Worm (Caenorhabditis elegans) whole organism, late embryonic: Measurements from ENCODE around the gene nhr-157.

Experiments
- C08G9.2 ChIP-seq: sonication (generic microtip); optimal IDR thresholded peaks from 2 replicates; lab custom pipeline; 2016; ENCODE audit warnings: mild to moderate bottlenecking, missing genetic modification characterization, moderate library complexity, missing compliant biosample characterization
- C38D4.7 ChIP-seq: fragments of 200-800 bp; sonication (Bioruptor generic); optimal IDR thresholded peaks from 2 replicates; lab custom pipeline; 2018; ENCODE audit warnings: mild to moderate bottlenecking, missing genetic modification characterization, moderate library complexity, missing compliant biosample characterization
- T23F11.4 ChIP-seq: fragments of 200-800 bp; sonication (Bioruptor generic); optimal IDR thresholded peaks from 2 replicates; lab custom pipeline; 2018; ENCODE audit warnings: mild to moderate bottlenecking, missing genetic modification characterization, missing compliant biosample characterization
- Y22D7AL.16 ChIP-seq: sonication (generic microtip); optimal IDR thresholded peaks from 2 replicates; lab custom pipeline; 2016; ENCODE audit warnings: missing genetic modification characterization, missing compliant biosample characterization
- ceh-14 ChIP-seq: sonication (generic microtip); optimal IDR thresholded peaks from 2 replicates; lab custom pipeline; 2016; ENCODE audit warnings: missing genotype, missing genetic modification characterization, missing compliant biosample characterization
- ceh-19 ChIP-seq: fragments of 200-800 bp; sonication (Bioruptor generic); optimal IDR thresholded peaks from 2 replicates; lab custom pipeline; 2018; ENCODE audit warnings: mild to moderate bottlenecking, missing genetic modification characterization, missing compliant biosample characterization
- ceh-2 ChIP-seq: sonication (generic microtip); optimal IDR thresholded peaks from 2 replicates; lab custom pipeline; 2016; ENCODE audit warnings: missing genotype, missing genetic modification characterization, missing compliant biosample characterization
- ceh-45 ChIP-seq: fragments of 200-800 bp; sonication (Bioruptor generic); IDR thresholded peaks from 2 replicates; pipeline ENCODE4 v1.3.6; 2022; ENCODE audit warnings: missing genetic modification reagents, missing genetic modification characterization, missing compliant biosample characterization
- ceh-48 ChIP-seq: sonication (generic microtip); optimal IDR thresholded peaks from 2 replicates; lab custom pipeline; 2016; ENCODE audit warnings: missing genetic modification characterization, inconsistent platforms, missing compliant biosample characterization
- dmd-4 ChIP-seq: sonication (generic microtip); optimal IDR thresholded peaks from 2 replicates; lab custom pipeline; 2016; ENCODE audit warnings: borderline replicate concordance, missing genetic modification characterization, missing compliant biosample characterization
- elt-2 ChIP-seq: sonication (generic microtip); optimal IDR thresholded peaks from 2 replicates; lab custom pipeline; 2016; ENCODE audit warnings: missing genetic modification reagents, missing genetic modification characterization, missing compliant biosample characterization
- ets-4 ChIP-seq: sonication (generic microtip); optimal IDR thresholded peaks from 2 replicates; lab custom pipeline; 2016; ENCODE audit warnings: missing genetic modification characterization, missing compliant biosample characterization
- eyg-1 ChIP-seq: sonication (generic microtip); optimal IDR thresholded peaks from 2 replicates; lab custom pipeline; 2016; ENCODE audit warnings: missing genotype, missing genetic modification characterization, missing compliant biosample characterization
- fkh-10 ChIP-seq: fragments of 150-350 bp; optimal IDR thresholded peaks from 2 replicates; lab custom pipeline; 2014; ENCODE audit warnings: missing biosample characterization, missing genetic modification reagents, missing genetic modification characterization
- fkh-6 ChIP-seq: sonication (generic microtip); optimal IDR thresholded peaks from 2 replicates; lab custom pipeline; 2016; ENCODE audit warnings: missing genetic modification characterization, missing compliant biosample characterization
- hlh-30 ChIP-seq: sonication (generic microtip); optimal IDR thresholded peaks from 2 replicates; lab custom pipeline; 2017; ENCODE audit warnings: antibody characterized with exemption, missing genetic modification characterization, missing compliant biosample characterization; ENCODE audit not compliant: insufficient read depth
- hlh-6 ChIP-seq: sonication (generic microtip); optimal IDR thresholded peaks from 2 replicates; lab custom pipeline; 2016; ENCODE audit warnings: missing genotype, missing genetic modification characterization, missing compliant biosample characterization
- madf-2 ChIP-seq: sonication (generic microtip); optimal IDR thresholded peaks from 2 replicates; lab custom pipeline; 2017; ENCODE audit warnings: missing genetic modification characterization, missing compliant biosample characterization
- mec-3 ChIP-seq: sonication (generic microtip); optimal IDR thresholded peaks from 2 replicates; lab custom pipeline; 2016; ENCODE audit warnings: borderline replicate concordance, missing genetic modification characterization, missing compliant biosample characterization
- nfya-1 ChIP-seq: sonication (generic microtip); optimal IDR thresholded peaks from 2 replicates; lab custom pipeline; 2017; ENCODE audit warnings: missing genetic modification characterization, mild to moderate bottlenecking, missing compliant biosample characterization, antibody characterized with exemption, moderate library complexity
- nhr-11 ChIP-seq: fragments of 150-350 bp; optimal IDR thresholded peaks from 2 replicates; lab custom pipeline; 2014; ENCODE audit warnings: missing biosample characterization, missing genetic modification characterization
- nhr-232 ChIP-seq: sonication (generic microtip); optimal IDR thresholded peaks from 2 replicates; lab custom pipeline; 2016; ENCODE audit warnings: missing genetic modification characterization, missing compliant biosample characterization
- odd-2 ChIP-seq: sonication (generic microtip); optimal IDR thresholded peaks from 2 replicates; lab custom pipeline; 2017; ENCODE audit warnings: antibody characterized with exemption, mild to moderate bottlenecking, missing genetic modification characterization, missing compliant biosample characterization
- pag-3 ChIP-seq: sonication (generic microtip); optimal IDR thresholded peaks from 2 replicates; lab custom pipeline; 2016; ENCODE audit warnings: missing compliant biosample characterization, missing genetic modification characterization, borderline replicate concordance
- pat-9 ChIP-seq: fragments of 200-800 bp; sonication (Bioruptor generic); optimal IDR thresholded peaks from 2 replicates; lab custom pipeline; 2018; ENCODE audit warnings: mild to moderate bottlenecking, missing genetic modification characterization, moderate library complexity, missing compliant biosample characterization
- pax-1 ChIP-seq: fragments of 150-350 bp; optimal IDR thresholded peaks from 2 replicates; lab custom pipeline; 2014; ENCODE audit warnings: missing biosample characterization, missing genetic modification characterization
- pha-4 ChIP-seq: fragments of 150-350 bp; optimal IDR thresholded peaks from 2 replicates; lab custom pipeline; 2018; ENCODE audit warnings: missing biosample characterization, missing genetic modification reagents, missing genetic modification characterization
- pqm-1 ChIP-seq: sonication (generic microtip); optimal IDR thresholded peaks from 2 replicates; lab custom pipeline; 2016; ENCODE audit warnings: missing genetic modification characterization, missing compliant biosample characterization
- ref-2 ChIP-seq: sonication (generic microtip); optimal IDR thresholded peaks from 2 replicates; lab custom pipeline; 2016; ENCODE audit warnings: missing genetic modification characterization, missing compliant biosample characterization
- sdc-2 ChIP-seq: sonication (generic microtip); optimal IDR thresholded peaks from 2 replicates; lab custom pipeline; 2016; ENCODE audit warnings: missing genotype, missing genetic modification characterization, missing compliant biosample characterization
- sox-2 ChIP-seq: fragments of 200-800 bp; sonication (Bioruptor generic); IDR thresholded peaks from 2 replicates; pipeline ENCODE4 v1.3.6; 2022; ENCODE audit warnings: missing genetic modification reagents, missing genetic modification characterization, missing compliant biosample characterization
- syd-9 ChIP-seq: sonication (generic microtip); optimal IDR thresholded peaks from 2 replicates; lab custom pipeline; 2016; ENCODE audit warnings: mild to moderate bottlenecking, missing genetic modification characterization, moderate library complexity, missing compliant biosample characterization
- tbx-2 ChIP-seq: sonication (generic microtip); optimal IDR thresholded peaks from 2 replicates; lab custom pipeline; 2016; ENCODE audit warnings: missing genetic modification characterization, missing compliant biosample characterization
- tbx-7 ChIP-seq: sonication (generic microtip); optimal IDR thresholded peaks from 2 replicates; lab custom pipeline; 2016; ENCODE audit warnings: missing genotype, missing genetic modification characterization, missing compliant biosample characterization
- ttx-3 ChIP-seq: sonication (generic microtip); optimal IDR thresholded peaks from 2 replicates; lab custom pipeline; 2016; ENCODE audit warnings: missing genetic modification reagents, missing genetic modification characterization, missing compliant biosample characterization
- unc-3 ChIP-seq, 2 experiments: fragments of 200-800 bp in 1 of 2; sonication (Bioruptor generic) in 1 of 2; sonication (generic microtip) in 1 of 2; conservative IDR thresholded peaks in 1 of 2; optimal IDR thresholded peaks in 1 of 2; 2 replicates each; pipeline versions ENCODE4 v1.3.6 to Lab custom; 2016 to 2022; ENCODE audit warnings: missing compliant biosample characterization in 2 of 2, missing genetic modification characterization in 2 of 2, missing genetic modification reagents in 1 of 2
- unc-42 ChIP-seq: sonication (generic microtip); optimal IDR thresholded peaks from 2 replicates; lab custom pipeline; 2016; ENCODE audit warnings: missing genotype, missing genetic modification characterization, missing compliant biosample characterization
- unc-86 ChIP-seq: sonication (generic microtip); optimal IDR thresholded peaks from 2 replicates; lab custom pipeline; 2016; ENCODE audit warnings: missing genetic modification characterization, missing compliant biosample characterization
- ztf-16 ChIP-seq: sonication (generic microtip); optimal IDR thresholded peaks from 2 replicates; lab custom pipeline; 2017; ENCODE audit warnings: missing genetic modification characterization, missing compliant biosample characterization

The nhr-157 gene

DNA sequence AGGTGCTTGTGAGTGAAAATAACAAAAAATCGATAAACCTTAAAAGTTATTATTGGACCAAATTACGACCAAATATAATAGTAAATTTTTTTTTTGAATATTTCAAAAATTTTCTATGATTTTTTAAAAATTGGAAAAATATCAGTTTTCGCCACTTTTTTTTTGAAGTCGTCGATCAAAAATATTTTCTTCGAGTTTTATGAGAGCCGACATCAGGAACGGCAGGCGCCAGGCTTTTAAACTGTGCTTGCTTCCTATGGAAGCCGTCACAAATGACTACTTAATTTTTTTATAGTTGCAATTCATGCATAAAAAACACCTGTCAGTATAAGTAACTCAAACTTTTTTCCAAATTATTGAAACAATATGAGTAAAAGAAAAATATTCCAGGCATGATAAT is 34.6 kb upstream of the nhr-157 start:
- TF ChIP-seq madf-2 (tag; lab: Kevin White, UChicago) (no peak), hlh-6 (tag; lab: Kevin White, UChicago) (no peak), eyg-1 (tag; lab: Kevin White, UChicago) (no peak), nhr-232 (tag; lab: Kevin White, UChicago) (no peak), pqm-1 (no peak), ztf-16 (tag; lab: Kevin White, UChicago) (no peak), ref-2 (no peak), ceh-19 (GFP tag; lab: Kevin White, UChicago) (no peak), C08G9.2 (tag; lab: Kevin White, UChicago) (no peak), nfya-1 (no peak)

DNA sequence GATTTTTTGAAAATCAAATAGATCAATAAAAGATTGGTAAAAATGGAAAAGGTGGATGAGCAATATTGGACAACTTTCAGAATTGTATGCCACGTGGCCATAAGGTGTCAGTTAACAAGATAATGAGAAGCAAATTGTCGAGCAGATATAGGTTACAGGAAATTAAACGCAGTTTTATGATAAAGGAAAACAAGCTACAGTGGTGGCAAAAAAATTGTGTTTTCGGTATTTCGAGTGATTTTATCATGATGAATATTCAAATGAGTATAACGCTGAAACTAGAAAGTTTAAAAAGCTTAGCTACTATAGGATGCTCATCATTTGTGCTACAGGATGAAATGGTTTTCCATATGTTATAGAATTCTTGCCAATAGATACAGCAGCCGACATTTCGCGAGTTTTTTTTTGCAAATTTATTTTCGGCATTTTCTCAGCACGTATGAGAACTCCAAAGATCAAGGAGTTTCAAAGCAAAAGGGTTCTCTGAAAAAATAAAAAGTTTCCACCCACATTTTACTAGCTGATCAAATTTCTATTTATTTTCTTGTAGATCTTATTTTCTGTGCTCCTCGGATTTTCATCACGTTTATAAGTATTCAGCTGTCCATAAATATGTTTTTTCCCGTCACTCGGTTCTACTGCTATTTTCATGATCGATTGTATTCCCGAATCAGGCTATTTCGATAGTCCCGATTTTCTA is 33.8 kb upstream of the nhr-157 start, which contains the start of the genes str-229 and srh-190:
Gene str-229 (minus strand): TSS at position 101 of the 700 bp plus-strand sequence.
Gene srh-190 (plus strand): TSS at position 650 of the 700 bp plus-strand sequence.
- no peak for TF ChIP-seq Y22D7AL.16 (tag; lab: Kevin White, UChicago)
- TF ChIP-seq syd-9 (tag; lab: Kevin White, UChicago) = no peak
- no peak for TF ChIP-seq sox-2 (GFP tag; lab: Robert Waterston, UW)
- no peak for TF ChIP-seq sdc-2 (tag; lab: Kevin White, UChicago)
- no peak for TF ChIP-seq elt-2 (tag; lab: Kevin White, UChicago)
- TF ChIP-seq pha-4 = no peak
- no peak for TF ChIP-seq ceh-19 (GFP tag; lab: Kevin White, UChicago)
- no peak for TF ChIP-seq nfya-1
- no peak for TF ChIP-seq mec-3 (tag; lab: Kevin White, UChicago)
- TF ChIP-seq T23F11.4 = no peak
- no peak for TF ChIP-seq unc-42 (tag; lab: Kevin White, UChicago)
- no peak for TF ChIP-seq pag-3 (tag; lab: Kevin White, UChicago)
- no peak for TF ChIP-seq ceh-2
- no peak for TF ChIP-seq odd-2 (tag; lab: Kevin White, UChicago)
- TF ChIP-seq unc-86 (tag; lab: Kevin White, UChicago) = no peak
- TF ChIP-seq ttx-3 (tag; lab: Kevin White, UChicago) = no peak
- TF ChIP-seq ceh-45 (GFP tag; lab: Robert Waterston, UW) = no peak
- TF ChIP-seq ref-2 = no peak
- TF ChIP-seq tbx-7 (tag; lab: Kevin White, UChicago) = no peak
- TF ChIP-seq fkh-6 (tag; lab: Kevin White, UChicago) = no peak

DNA sequence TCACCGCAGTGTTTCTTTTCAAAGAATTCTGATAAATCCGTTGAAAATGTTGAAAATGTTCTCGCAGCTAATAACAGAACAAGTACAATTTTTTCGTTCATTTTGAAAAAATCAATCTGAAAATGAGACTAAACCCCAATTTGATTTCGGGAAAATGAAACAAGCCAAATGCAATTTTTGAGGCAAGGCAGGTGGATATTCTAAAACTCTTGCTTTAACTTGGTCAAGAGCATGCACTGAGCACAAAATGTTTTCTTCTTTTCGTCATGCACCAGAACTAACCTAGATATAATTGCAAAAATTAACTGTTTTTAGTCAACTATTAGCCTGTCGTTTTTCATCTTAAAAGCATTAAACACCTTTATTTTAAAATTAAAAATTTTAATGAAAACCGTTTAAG is 31.3 kb upstream of the nhr-157 start, which contains the start of gene irld-22:
Gene irld-22 (minus strand): TSS at position 101 of the 400 bp plus-strand sequence.
- TF ChIP-seq syd-9 (tag; lab: Kevin White, UChicago) (no peak), ztf-16 (tag; lab: Kevin White, UChicago) (no peak), tbx-2 (no peak), ceh-14 (no peak), hlh-30 (tag; lab: Kevin White, UChicago) (no peak), ceh-48 (tag; lab: Kevin White, UChicago) (no peak), pat-9 (tag; lab: Kevin White, UChicago) (no peak), elt-2 (tag; lab: Kevin White, UChicago) (no peak), C38D4.7 (GFP tag; lab: Kevin White, UChicago) (no peak), fkh-10 (GFP tag; lab: Kevin White, UChicago) (no peak), unc-3 (GFP tag; conservative IDR thresholded peaks at IDR 0.05; lab: Robert Waterston, UW) (no peak), unc-3 (tag; optimal IDR thresholded peaks at IDR 0.05; lab: Kevin White, UChicago) (no peak), hlh-6 (tag; lab: Kevin White, UChicago) (no peak), ets-4 (no peak), dmd-4 (tag; lab: Kevin White, UChicago) (no peak), ceh-19 (GFP tag; lab: Kevin White, UChicago) (no peak), pax-1 (tag; lab: Kevin White, UChicago) (no peak), unc-86 (tag; lab: Kevin White, UChicago) (no peak), nhr-11 (tag; lab: Kevin White, UChicago) (no peak)
